Fruit fly (Drosophila melanogaster): Measurements from ENCODE around the gene RpL9.
A peak's percentile ranks its signal among the peaks of the same experiment; 100 is the strongest.

DNA sequence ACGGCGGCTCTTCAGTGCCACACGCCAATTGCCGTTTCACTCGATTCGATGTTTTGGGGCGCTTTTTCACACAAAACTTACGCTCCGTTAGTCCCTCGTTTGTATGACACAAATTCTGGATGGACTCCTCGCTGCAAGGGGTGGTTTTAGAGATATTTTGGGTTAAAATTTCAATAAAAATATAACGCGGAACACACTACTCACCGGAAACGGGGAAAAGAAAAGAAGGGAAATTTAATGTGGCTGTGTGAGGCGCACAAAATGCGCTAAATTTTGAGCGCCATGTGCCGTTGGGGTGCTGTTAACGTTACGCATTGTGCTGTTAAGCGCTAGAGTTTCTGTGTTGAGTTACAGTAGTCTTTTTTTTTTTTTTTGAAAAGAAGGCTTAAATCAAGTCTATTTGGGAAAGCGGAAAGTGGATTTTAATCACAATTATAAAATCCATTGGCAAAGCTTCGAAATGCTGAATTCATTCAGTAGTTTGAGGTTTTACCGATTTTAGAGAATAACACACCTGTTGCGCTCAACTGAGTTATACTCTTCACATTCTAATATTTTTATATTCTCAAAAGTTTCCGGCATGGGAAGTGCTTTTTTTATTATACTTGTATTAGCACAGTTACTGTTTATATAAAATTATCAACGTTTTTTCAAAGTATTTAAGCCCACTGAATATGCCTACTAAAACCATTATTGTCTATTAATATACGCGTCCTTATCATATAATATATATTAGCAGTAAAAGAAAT, at the start of gene RpL9:
- TF ChIP-seq CG32006 (GFP tag; optimal IDR thresholded peaks at IDR 0.05) (no peak), achi (GFP tag; optimal IDR thresholded peaks at IDR 0.05) (no peak), lz (GFP tag; optimal IDR thresholded peaks at IDR 0.05) (peak; percentile 71), CG9139 (GFP tag; optimal IDR thresholded peaks at IDR 0.05) (no peak), CG11294 (GFP tag; IDR thresholded peaks at IDR 0.05) (no peak), CG7368 (GFP tag; optimal IDR thresholded peaks at IDR 0.05) (peak; percentile 63), OdsH (GFP tag; optimal IDR thresholded peaks at IDR 0.05) (peak; percentile 60), Blimp-1 (GFP tag; optimal IDR thresholded peaks at IDR 0.05) (peak; percentile 34), CG3919 (GFP tag; optimal IDR thresholded peaks at IDR 0.05) (no peak), CG4318 (GFP tag; optimal IDR thresholded peaks at IDR 0.05) (no peak), CG3032 (tag; optimal IDR thresholded peaks at IDR 0.05) (peak; percentile 35), CG1621 (tag; optimal IDR thresholded peaks at IDR 0.05) (no peak), CG6854 (GFP tag; optimal IDR thresholded peaks at IDR 0.05) (peak; percentile 95)
